Fruit fly (Drosophila melanogaster) whole organism, embryonic: Measurements from ENCODE around the gene CG2614.
A peak's percentile ranks its signal among the peaks of the same experiment; 100 is the strongest.

ENCODE experiments used
- CG10147 ChIP-seq: fragments of 200-800 bp; sonication (Bioruptor generic); optimal IDR thresholded peaks from 2 replicates; lab custom pipeline; 2019; ENCODE audit warnings: missing biosample characterization, mild to moderate bottlenecking, missing genetic modification characterization, moderate library complexity
- CG10543 ChIP-seq: fragments of 200-800 bp; sonication (Bioruptor generic); optimal IDR thresholded peaks from 3 replicates; lab custom pipeline; 2017; ENCODE audit warnings: missing biosample characterization, mild to moderate bottlenecking, missing genetic modification characterization, moderate library complexity
- CG11093 ChIP-seq: fragments of 200-800 bp; sonication (Bioruptor generic); IDR thresholded peaks from 3 replicates; pipeline ENCODE4 v1.3.6; 2022; ENCODE audit warnings: missing biosample characterization, missing genetic modification characterization
- CG11247 ChIP-seq: fragments of 200-800 bp; sonication (Bioruptor generic); IDR thresholded peaks from 2 replicates; pipeline ENCODE4 v1.3.6; 2022; ENCODE audit warnings: missing biosample characterization, missing genetic modification characterization
- CG12155 ChIP-seq: fragments of 200-800 bp; sonication (Bioruptor generic); optimal IDR thresholded peaks from 3 replicates; lab custom pipeline; 2016; ENCODE audit warnings: missing biosample characterization, missing genetic modification characterization
- CG12219 ChIP-seq: fragments of 200-800 bp; sonication (Bioruptor generic); optimal IDR thresholded peaks from 3 replicates; lab custom pipeline; 2018; ENCODE audit warnings: missing biosample characterization, mild to moderate bottlenecking, missing genetic modification characterization
- CG12744 ChIP-seq: fragments of 200-800 bp; sonication (Bioruptor generic); optimal IDR thresholded peaks from 2 replicates; lab custom pipeline; 2016; ENCODE audit warnings: missing biosample characterization, missing genetic modification characterization
- CG14710 ChIP-seq: fragments of 200-800 bp; sonication (Bioruptor generic); optimal IDR thresholded peaks from 3 replicates; lab custom pipeline; 2019; ENCODE audit warnings: missing biosample characterization, mild to moderate bottlenecking, missing genetic modification characterization, moderate library complexity
- CG17385 ChIP-seq: fragments of 200-800 bp; sonication (Bioruptor generic); optimal IDR thresholded peaks from 3 replicates; lab custom pipeline; 2018; ENCODE audit warnings: missing biosample characterization, mild to moderate bottlenecking, missing genetic modification characterization
- CG17612 ChIP-seq: fragments of 200-800 bp; sonication (Bioruptor generic); IDR thresholded peaks from 2 replicates; pipeline ENCODE4 v1.3.6; 2022; ENCODE audit warnings: missing biosample characterization, missing genetic modification characterization
- CG17802 ChIP-seq: fragments of 200-800 bp; sonication (Bioruptor generic); optimal IDR thresholded peaks from 2 replicates; lab custom pipeline; 2018; ENCODE audit warnings: missing biosample characterization, mild to moderate bottlenecking, missing genetic modification characterization, moderate library complexity
- CG2116 ChIP-seq: fragments of 200-800 bp; sonication (Bioruptor generic); optimal IDR thresholded peaks from 3 replicates; lab custom pipeline; 2018; ENCODE audit warnings: missing biosample characterization, mild to moderate bottlenecking, missing genetic modification characterization
- CG30403 ChIP-seq: fragments of 200-800 bp; sonication (Bioruptor generic); optimal IDR thresholded peaks from 3 replicates; lab custom pipeline; 2016; ENCODE audit warnings: missing biosample characterization, missing genetic modification characterization
- CG31224 ChIP-seq: fragments of 200-800 bp; sonication (Bioruptor generic); IDR thresholded peaks from 2 replicates; pipeline ENCODE4 v1.3.6; 2022; ENCODE audit warnings: missing biosample characterization, missing genetic modification characterization
- CG32772 ChIP-seq: fragments of 200-800 bp; sonication (Bioruptor generic); IDR thresholded peaks from 2 replicates; pipeline ENCODE4 v1.3.6; 2022; ENCODE audit warnings: missing biosample characterization, missing genetic modification characterization
- CG4707 ChIP-seq: fragments of 200-800 bp; sonication (Bioruptor generic); optimal IDR thresholded peaks from 2 replicates; lab custom pipeline; 2018; ENCODE audit warnings: missing biosample characterization, mild to moderate bottlenecking, missing genetic modification characterization, moderate library complexity
- CG6272 ChIP-seq: fragments of 200-800 bp; sonication (Bioruptor generic); IDR thresholded peaks from 2 replicates; pipeline ENCODE4 v1.3.6; 2022; ENCODE audit warnings: missing biosample characterization, missing genetic modification characterization
- CG7745 ChIP-seq: fragments of 200-800 bp; sonication (Bioruptor generic); optimal IDR thresholded peaks from 2 replicates; lab custom pipeline; 2018; ENCODE audit warnings: missing biosample characterization, mild to moderate bottlenecking, missing genetic modification characterization, moderate library complexity
- CG9797 ChIP-seq: fragments of 200-800 bp; sonication (Bioruptor generic); optimal IDR thresholded peaks from 3 replicates; lab custom pipeline; 2018; ENCODE audit warnings: missing biosample characterization, mild to moderate bottlenecking, missing genetic modification characterization
- CTCF ChIP-seq: fragments of 200-800 bp; sonication (Bioruptor generic); optimal IDR thresholded peaks from 2 replicates; lab custom pipeline; 2017; ENCODE audit warnings: missing biosample characterization, mild to moderate bottlenecking, missing genetic modification characterization, moderate library complexity
- D ChIP-seq, 2 experiments: fragments of 200-800 bp in 1 of 2; fragments of >200 bp in 1 of 2; sonication (Bioruptor generic) in 1 of 2; optimal IDR thresholded peaks; 2 replicates in 1 of 2; 3 replicates in 1 of 2; lab custom pipeline; 2017; ENCODE audit warnings: mild to moderate bottlenecking in 1 of 2, missing biosample characterization in 1 of 2, missing genetic modification characterization in 1 of 2, missing genetic modification reagents in 1 of 2
- Dfd ChIP-seq, 2 experiments: fragments of >200 bp; optimal IDR thresholded peaks; 2 replicates each; lab custom pipeline; 2017; ENCODE audit warnings: missing biosample characterization in 2 of 2, missing genetic modification characterization in 2 of 2
- Dll ChIP-seq: fragments of 200-800 bp; sonication (Bioruptor generic); IDR thresholded peaks from 4 replicates; pipeline ENCODE4 v1.3.6; 2022; ENCODE audit warnings: missing biosample characterization, missing genetic modification characterization; ENCODE audit not compliant: partially characterized antibody
- Doc2 ChIP-seq: fragments of 200-800 bp; sonication (Bioruptor generic); IDR thresholded peaks from 2 replicates; pipeline ENCODE4 v1.3.6; 2022; ENCODE audit warnings: missing biosample characterization, missing genetic modification characterization
- Ets97D ChIP-seq: fragments of 200-800 bp; sonication (Bioruptor generic); optimal IDR thresholded peaks from 3 replicates; lab custom pipeline; 2016; ENCODE audit warnings: missing biosample characterization, missing genetic modification characterization
- H15 ChIP-seq: fragments of 200-800 bp; sonication (Bioruptor generic); IDR thresholded peaks from 3 replicates; pipeline ENCODE4 v1.3.6; 2022; ENCODE audit warnings: missing biosample characterization, missing genetic modification characterization
- HmgZ ChIP-seq: fragments of 200-800 bp; sonication (Bioruptor generic); optimal IDR thresholded peaks from 2 replicates; lab custom pipeline; 2018; ENCODE audit warnings: missing biosample characterization, mild to moderate bottlenecking, missing genetic modification characterization
- Jarid2 ChIP-seq: fragments of 200-800 bp; sonication (Bioruptor generic); optimal IDR thresholded peaks from 3 replicates; lab custom pipeline; 2017; ENCODE audit warnings: mild to moderate bottlenecking, missing biosample characterization, missing genetic modification reagents, missing genetic modification characterization
- MTF-1 ChIP-seq: fragments of 200-800 bp; sonication (Bioruptor generic); optimal IDR thresholded peaks from 2 replicates; lab custom pipeline; 2018; ENCODE audit warnings: missing biosample characterization, mild to moderate bottlenecking, missing genetic modification characterization, borderline replicate concordance
- Mes4 ChIP-seq: fragments of 200-800 bp; sonication (Bioruptor generic); optimal IDR thresholded peaks from 2 replicates; lab custom pipeline; 2016; ENCODE audit warnings: missing biosample characterization, missing genetic modification characterization
- Nf-YA ChIP-seq: fragments of 200-800 bp; sonication (Bioruptor generic); IDR thresholded peaks from 2 replicates; pipeline ENCODE4 v1.3.6; 2022; ENCODE audit warnings: missing biosample characterization, missing genetic modification characterization
- Pdp1 ChIP-seq, 2 experiments: fragments of 200-800 bp; sonication (Bioruptor generic); optimal IDR thresholded peaks; 3 replicates each; lab custom pipeline; 2016; ENCODE audit warnings: missing biosample characterization in 2 of 2, missing genetic modification characterization in 2 of 2, mild to moderate bottlenecking in 1 of 2, moderate library complexity in 1 of 2
- TFAM ChIP-seq: fragments of 200-800 bp; sonication (Bioruptor generic); optimal IDR thresholded peaks from 2 replicates; lab custom pipeline; 2017; ENCODE audit warnings: missing biosample characterization, missing genetic modification characterization, inconsistent platforms
- bcd ChIP-seq: fragments of 200-800 bp; sonication (Bioruptor generic); optimal IDR thresholded peaks from 2 replicates; lab custom pipeline; 2017; ENCODE audit warnings: missing biosample characterization, mild to moderate bottlenecking, missing genetic modification characterization
- dimm ChIP-seq: fragments of 200-800 bp; sonication (Bioruptor generic); IDR thresholded peaks from 2 replicates; pipeline ENCODE4 v1.3.6; 2022; ENCODE audit warnings: missing biosample characterization, missing genetic modification characterization
- dm ChIP-seq: fragments of 200-800 bp; sonication (Bioruptor generic); optimal IDR thresholded peaks from 3 replicates; lab custom pipeline; 2016; ENCODE audit warnings: missing biosample characterization, missing genetic modification characterization
- dysf ChIP-seq: fragments of 200-800 bp; sonication (Bioruptor generic); IDR thresholded peaks from 3 replicates; pipeline ENCODE4 v1.3.6; 2022; ENCODE audit warnings: missing biosample characterization, missing genetic modification characterization
- ewg ChIP-seq: fragments of 200-800 bp; sonication (Bioruptor generic); optimal IDR thresholded peaks from 3 replicates; lab custom pipeline; 2017; ENCODE audit warnings: mild to moderate bottlenecking, missing biosample characterization, missing genetic modification reagents, missing genetic modification characterization
- grau ChIP-seq: fragments of 200-800 bp; optimal IDR thresholded peaks from 3 replicates; lab custom pipeline; 2019; ENCODE audit warnings: missing biosample characterization, mild to moderate bottlenecking, missing genetic modification characterization, moderate library complexity
- gt ChIP-seq: fragments of 200-800 bp; sonication (Bioruptor generic); IDR thresholded peaks from 2 replicates; pipeline ENCODE4 v1.3.6; 2022; ENCODE audit warnings: missing biosample characterization, missing genetic modification characterization
- hb ChIP-seq: fragments of 200-800 bp; sonication (Bioruptor generic); IDR thresholded peaks from 3 replicates; pipeline ENCODE4 v1.3.6; 2022; ENCODE audit warnings: missing biosample characterization, missing genetic modification characterization; ENCODE audit not compliant: partially characterized antibody
- kah ChIP-seq: fragments of 200-800 bp; sonication (Bioruptor generic); optimal IDR thresholded peaks from 2 replicates; lab custom pipeline; 2018; ENCODE audit warnings: missing biosample characterization, mild to moderate bottlenecking, missing genetic modification characterization
- klu ChIP-seq: fragments of 200-800 bp; sonication (Bioruptor generic); IDR thresholded peaks from 2 replicates; pipeline ENCODE4 v1.3.6; 2022; ENCODE audit warnings: missing biosample characterization, missing genetic modification characterization
- knrl ChIP-seq: fragments of 200-800 bp; sonication (Bioruptor generic); IDR thresholded peaks from 3 replicates; pipeline ENCODE4 v1.3.6; 2022; ENCODE audit warnings: missing biosample characterization, missing genetic modification characterization; ENCODE audit not compliant: partially characterized antibody
- pho ChIP-seq: fragments of 200-800 bp; sonication (Bioruptor generic); optimal IDR thresholded peaks from 2 replicates; lab custom pipeline; 2016; ENCODE audit warnings: missing biosample characterization, missing genetic modification characterization
- pita ChIP-seq: fragments of 200-800 bp; sonication (Bioruptor generic); optimal IDR thresholded peaks from 2 replicates; lab custom pipeline; 2017; ENCODE audit warnings: missing biosample characterization, mild to moderate bottlenecking, missing genetic modification characterization
- pros ChIP-seq: fragments of 200-800 bp; sonication (Bioruptor generic); optimal IDR thresholded peaks from 3 replicates; lab custom pipeline; 2019; ENCODE audit warnings: missing biosample characterization, mild to moderate bottlenecking, missing genetic modification characterization, moderate library complexity
- pum ChIP-seq: fragments of 200-800 bp; sonication (Bioruptor generic); optimal IDR thresholded peaks from 2 replicates; lab custom pipeline; 2016; ENCODE audit warnings: missing biosample characterization, missing genetic modification characterization
- pzg ChIP-seq: fragments of 200-800 bp; sonication (Bioruptor generic); optimal IDR thresholded peaks from 3 replicates; lab custom pipeline; 2018; ENCODE audit warnings: missing biosample characterization, mild to moderate bottlenecking, missing genetic modification characterization, moderate library complexity
- scrt ChIP-seq: fragments of 200-800 bp; sonication (Bioruptor generic); optimal IDR thresholded peaks from 2 replicates; lab custom pipeline; 2018; ENCODE audit warnings: missing biosample characterization, mild to moderate bottlenecking, missing genetic modification characterization, moderate library complexity

The CG2614 gene

DNA sequence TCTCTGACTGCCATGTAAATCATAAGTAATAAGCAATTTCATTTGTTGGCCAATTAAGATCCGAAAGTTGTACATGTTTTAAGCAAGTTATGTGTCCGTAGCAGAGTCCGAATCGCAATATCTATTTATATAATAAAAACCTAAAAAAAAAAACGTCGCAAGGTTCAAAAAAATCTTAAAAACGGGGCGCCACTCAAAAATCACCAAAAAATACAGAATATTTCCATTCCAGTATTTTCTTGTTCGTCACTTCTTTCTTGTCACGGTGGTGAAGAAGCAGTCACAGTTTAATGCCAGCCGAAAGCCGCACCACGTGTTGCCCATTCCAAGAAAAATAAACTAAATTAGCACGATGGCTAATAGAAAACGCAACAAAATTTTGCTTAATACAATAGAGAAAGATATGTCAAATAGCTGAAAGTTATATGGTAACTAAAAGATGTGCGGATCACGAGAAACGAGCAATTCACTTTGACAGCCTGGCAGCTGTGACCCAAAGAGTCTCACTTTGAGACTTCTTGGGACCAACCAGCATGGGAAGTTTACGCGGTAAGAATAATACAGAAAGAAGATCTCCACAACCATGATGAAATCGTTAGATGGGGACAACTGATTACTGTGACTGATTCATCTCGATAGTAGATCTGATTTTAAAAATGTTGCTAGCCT lies 8.9 kb upstream of the CG2614 start (continued):
- TF ChIP-seq CG12155 = peak; percentile 14
- TF ChIP-seq CG10543 (GFP tag; lab: Kevin White, UChicago) = no peak
- TF ChIP-seq pita = no peak
- TF ChIP-seq CG12219 (GFP tag; lab: Kevin White, UChicago) = no peak
- TF ChIP-seq dimm (GFP tag; lab: Robert Waterston, UW) = no peak
- peak; percentile 8 for TF ChIP-seq kah (GFP tag; lab: Kevin White, UChicago)
- peak; percentile 55 for TF ChIP-seq Ets97D (GFP tag; lab: Kevin White, UChicago)
- no peak for TF ChIP-seq CG4707 (GFP tag; lab: Kevin White, UChicago)
- no peak for TF ChIP-seq CG30403
- TF ChIP-seq CG32772 (GFP tag; lab: Robert Waterston, UW) = no peak
- no peak for TF ChIP-seq pros (GFP tag; lab: Kevin White, UChicago)
- TF ChIP-seq ewg = no peak
- no peak for TF ChIP-seq bcd (GFP tag; lab: Kevin White, UChicago)
- no peak for TF ChIP-seq Nf-YA
- TF ChIP-seq klu (GFP tag; lab: Robert Waterston, UW) = no peak
- peak; percentile 48 for TF ChIP-seq scrt (GFP tag; lab: Kevin White, UChicago)
- no peak for TF ChIP-seq Dfd (GFP tag; optimal IDR thresholded peaks at IDR 0.05; lab: Kevin White, UChicago)
- TF ChIP-seq dm (GFP tag; lab: Kevin White, UChicago) = peak; percentile 96
- TF ChIP-seq CG17802 = no peak
- no peak for TF ChIP-seq D (optimal IDR thresholded peaks at IDR 0.05; lab: Kevin White, UChicago)
- TF ChIP-seq D (GFP tag; optimal IDR thresholded peaks at IDR 0.05; lab: Kevin White, UChicago) = no peak
- no peak for TF ChIP-seq hb (GFP tag; lab: Robert Waterston, UW)
- peak; percentile 28 for TF ChIP-seq Mes4
- TF ChIP-seq CG17385 (GFP tag; lab: Kevin White, UChicago) = peak; percentile 45
- TF ChIP-seq CG17612 = no peak
- peak; percentile 24 for TF ChIP-seq CG2116 (GFP tag; lab: Kevin White, UChicago)
- no peak for TF ChIP-seq Doc2 (GFP tag; lab: Robert Waterston, UW)
- TF ChIP-seq CG9797 (GFP tag; lab: Kevin White, UChicago) = peak; percentile 89
- no peak for TF ChIP-seq knrl
- no peak for TF ChIP-seq pum (GFP tag; lab: Kevin White, UChicago)
- no peak for TF ChIP-seq MTF-1 (GFP tag; lab: Kevin White, UChicago)
- TF ChIP-seq CG14710 (tag; lab: Kevin White, UChicago) = peak; percentile 24
- peak; percentile 74 for TF ChIP-seq pzg (GFP tag; lab: Kevin White, UChicago)
- TF ChIP-seq HmgZ (tag; lab: Kevin White, UChicago) = peak; percentile 43
- TF ChIP-seq CTCF (GFP tag; lab: Kevin White, UChicago) = peak; percentile 53
- peak; percentile 11 for TF ChIP-seq pho (GFP tag; lab: Kevin White, UChicago)
- no peak for TF ChIP-seq CG7745 (tag; lab: Kevin White, UChicago)
- peak; percentile 15 for TF ChIP-seq grau (tag; lab: Kevin White, UChicago)
- TF ChIP-seq CG6272 (GFP tag; lab: Robert Waterston, UW) = no peak
- TF ChIP-seq dysf (GFP tag; lab: Robert Waterston, UW) = no peak
- TF ChIP-seq CG10147 (GFP tag; lab: Kevin White, UChicago) = peak; percentile 4
- TF ChIP-seq CG11093 (GFP tag; lab: Robert Waterston, UW) = no peak
- TF ChIP-seq Dll (GFP tag; lab: Robert Waterston, UW) = no peak
- no peak for TF ChIP-seq TFAM
- no peak for TF ChIP-seq CG31224 (GFP tag; lab: Robert Waterston, UW)
- no peak for TF ChIP-seq gt
- peak in 1 of 2 experiments; percentile 90 for TF ChIP-seq Pdp1 (GFP tag; optimal IDR thresholded peaks at IDR 0.05; lab: Kevin White, UChicago)
- no peak for TF ChIP-seq Jarid2 (GFP tag; lab: Kevin White, UChicago)
- TF ChIP-seq H15 (GFP tag; lab: Robert Waterston, UW) = no peak
- no peak for TF ChIP-seq CG11247 (GFP tag; lab: Robert Waterston, UW)
- TF ChIP-seq CG12744 = no peak
